Worm (Caenorhabditis elegans): ENCODE data around the gene Y75B12B.13.
"Not testable (repeated sequence)": the region's sequence is repeated elsewhere in the genome, so short reads cannot be mapped to it uniquely, and the experiment has no call there.

DNA sequence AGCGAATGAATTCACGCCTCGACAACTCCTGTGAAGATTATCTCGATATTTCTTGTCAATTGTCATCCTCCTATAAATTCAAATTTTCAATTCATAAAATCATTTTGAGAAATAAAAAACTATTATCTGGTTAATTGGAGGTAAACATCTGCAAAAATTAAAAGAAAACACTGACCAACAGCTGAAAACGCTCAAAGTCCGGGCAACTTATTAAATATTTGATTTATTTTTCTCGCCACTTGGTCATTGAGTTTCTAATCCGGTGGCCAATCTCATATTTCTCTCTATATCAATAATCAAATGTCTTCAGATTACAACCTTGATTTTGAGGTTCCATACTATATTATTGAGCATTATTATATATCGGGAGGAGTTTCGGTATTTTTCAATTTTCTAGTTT lies 18.1 kb upstream of the Y75B12B.13 start, which contains the start of gene sri-24:
- TF ChIP-seq sox-4 (tag; optimal IDR thresholded peaks at IDR 0.05); ceh-2 (tag; optimal IDR thresholded peaks at IDR 0.05); syd-9 (tag; optimal IDR thresholded peaks at IDR 0.05); unc-42 (tag; optimal IDR thresholded peaks at IDR 0.05); pha-4 (tag; optimal IDR thresholded peaks at IDR 0.05); C38D4.7 (GFP tag; optimal IDR thresholded peaks at IDR 0.05); C08G9.2 (tag; optimal IDR thresholded peaks at IDR 0.05); hlh-6 (tag; optimal IDR thresholded peaks at IDR 0.05); T23F11.4 (GFP tag; optimal IDR thresholded peaks at IDR 0.05); fkh-10 (GFP tag; optimal IDR thresholded peaks at IDR 0.05); npax-4 (tag; optimal IDR thresholded peaks at IDR 0.05); dmd-4 (tag; optimal IDR thresholded peaks at IDR 0.05; ENCODE audit: borderline replicate concordance): not testable (repeated sequence)
